Fruit fly (Drosophila melanogaster): ENCODE results near the gene crn.

crn gene

DNA sequence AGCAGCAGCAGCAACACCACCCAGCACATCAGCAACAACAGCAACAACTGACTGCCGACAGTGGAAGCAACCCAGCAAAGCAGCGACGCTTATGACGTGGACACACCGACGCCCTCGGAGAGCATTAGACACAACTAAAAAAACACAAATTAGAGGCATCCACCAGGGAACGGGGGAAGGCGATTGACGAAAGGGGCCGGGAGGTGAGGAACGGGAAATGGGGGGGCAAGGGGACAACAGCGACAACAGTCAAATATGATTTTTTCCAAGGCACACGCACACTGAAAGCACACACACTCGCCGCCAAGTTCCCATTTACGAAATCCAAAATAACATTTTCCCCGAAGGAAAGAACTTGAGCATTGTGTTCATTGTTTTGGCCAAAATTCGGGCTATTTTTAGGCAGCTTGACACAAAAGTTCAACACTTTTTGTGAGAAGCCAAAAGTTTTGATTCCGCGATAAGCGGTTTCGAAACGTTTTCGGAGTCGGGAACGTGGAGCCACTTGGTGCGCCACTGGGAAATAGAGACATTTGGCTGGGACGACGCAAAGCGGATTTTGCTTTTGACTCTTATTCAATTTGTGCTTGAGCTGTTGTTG, 41.0 kb downstream of the crn start (continued):
- TF ChIP-seq ssp (GFP tag; IDR thresholded peaks at IDR 0.05) (peak; percentile 35; the same call in 1 of the 2 replicates), CG3847 (GFP tag; IDR thresholded peaks at IDR 0.05) (0 out of 2 replicates have a peak, but pooled peaks have one; percentile 30), CG10959 (GFP tag; IDR thresholded peaks at IDR 0.05) (no peak), CG18011 (GFP tag; optimal IDR thresholded peaks at IDR 0.05) (no peak), ase (GFP tag; IDR thresholded peaks at IDR 0.05) (no peak), sd (tag; optimal IDR thresholded peaks at IDR 0.05) (no peak), grn (GFP tag; optimal IDR thresholded peaks at IDR 0.05) (no peak), unc-4 (GFP tag; IDR thresholded peaks at IDR 0.05; ENCODE audit: partially characterized antibody) (no peak), trh (GFP tag; optimal IDR thresholded peaks at IDR 0.05) (no peak), pfk (GFP tag; optimal IDR thresholded peaks at IDR 0.05) (no peak), Sox102F (GFP tag; optimal IDR thresholded peaks at IDR 0.05) (peak; percentile 35), CG6272 (GFP tag; IDR thresholded peaks at IDR 0.05) (no peak), CTCF (GFP tag; optimal IDR thresholded peaks at IDR 0.05) (no peak), bowl (GFP tag; IDR thresholded peaks at IDR 0.05) (no peak), crp (GFP tag; optimal IDR thresholded peaks at IDR 0.05) (no peak), h (optimal IDR thresholded peaks at IDR 0.05) (no peak), CG5245 (GFP tag; optimal IDR thresholded peaks at IDR 0.05) (no peak), run (tag; optimal IDR thresholded peaks at IDR 0.05) (no peak), CG18262 (tag; optimal IDR thresholded peaks at IDR 0.05) (no peak), CG15011 (GFP tag; optimal IDR thresholded peaks at IDR 0.05) (no peak), CG14965 (GFP tag; optimal IDR thresholded peaks at IDR 0.05; ENCODE audit: borderline replicate concordance) (no peak), CG9817 (tag; optimal IDR thresholded peaks at IDR 0.05) (peak; percentile 14), CG2116 (GFP tag; optimal IDR thresholded peaks at IDR 0.05) (no peak), CG34422 (GFP tag; IDR thresholded peaks at IDR 0.05) (no peak), Six4 (GFP tag; optimal IDR thresholded peaks at IDR 0.05) (no peak), CG10366 (GFP tag; IDR thresholded peaks at IDR 0.05) (peak; percentile 20; the same call in 1 of the 2 replicates)

DNA sequence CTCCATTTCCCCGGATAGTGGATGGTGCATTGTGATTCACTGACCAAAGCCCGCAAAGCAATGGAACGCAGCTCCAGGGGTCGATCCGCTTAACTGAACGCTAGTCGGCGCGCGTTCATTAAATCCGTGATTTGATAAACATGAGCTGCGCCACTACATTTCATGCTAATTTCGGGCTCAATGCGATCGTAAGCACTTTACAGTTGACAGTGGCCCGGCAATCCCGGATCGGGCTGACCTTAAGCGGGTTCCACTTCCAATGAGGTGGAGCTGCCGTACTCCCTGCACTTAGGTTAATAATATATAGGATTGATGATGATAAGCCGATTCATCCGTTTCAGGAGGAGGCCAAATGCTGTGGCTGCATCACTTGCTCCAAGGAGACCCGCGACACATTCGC, 46.0 kb downstream of the crn start, which contains the start of gene FarO:
TSS of gene FarO (minus strand) at position 101 of the 400 bp plus-strand sequence.
- no peak for TF ChIP-seq CG10209 (GFP tag; optimal IDR thresholded peaks at IDR 0.05)

DNA sequence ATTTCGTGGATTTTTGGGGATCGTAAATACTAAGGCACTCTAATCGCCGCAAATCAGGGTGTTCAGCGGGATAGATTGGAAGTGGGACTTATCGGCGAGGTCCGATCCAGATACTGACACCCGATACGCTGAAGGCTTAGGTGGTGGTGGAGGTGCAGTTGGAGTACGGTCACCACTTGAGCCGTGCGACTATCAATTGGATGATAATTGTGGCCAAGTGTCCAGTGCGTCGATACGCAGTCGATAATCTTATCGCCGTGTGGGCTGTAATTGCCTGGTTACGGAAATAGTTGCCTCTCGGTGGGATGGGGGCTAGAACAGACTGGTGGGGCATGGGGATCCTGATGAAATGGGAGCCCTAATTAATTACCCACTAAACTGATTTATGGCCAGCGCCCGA, 50.5 kb downstream of the crn start:
- TF ChIP-seq gem (tag; optimal IDR thresholded peaks at IDR 0.05) (peak; percentile 33), CG4820 (GFP tag; optimal IDR thresholded peaks at IDR 0.05) (no peak), Lpt (GFP tag; optimal IDR thresholded peaks at IDR 0.05) (no peak), fu2 (GFP tag; optimal IDR thresholded peaks at IDR 0.05) (no peak), Hr78 (GFP tag; optimal IDR thresholded peaks at IDR 0.05) (peak in 1 of 2 experiments; percentile 10), GATAe (GFP tag; conservative IDR thresholded peaks at IDR 0.05) (peak; percentile 80; the same call in 1 of the 2 replicates), CG34376 (GFP tag; optimal IDR thresholded peaks at IDR 0.05) (peak; percentile 90), CG10543 (GFP tag; optimal IDR thresholded peaks at IDR 0.05) (peak; percentile 49), HLH54F (GFP tag; optimal IDR thresholded peaks at IDR 0.05) (no peak), ssp (GFP tag; IDR thresholded peaks at IDR 0.05) (no peak), tin (GFP tag; optimal IDR thresholded peaks at IDR 0.05) (no peak), Vsx1 (GFP tag; optimal IDR thresholded peaks at IDR 0.05) (peak; percentile 93), HmgZ (tag; optimal IDR thresholded peaks at IDR 0.05) (peak; percentile 8), grn (GFP tag; optimal IDR thresholded peaks at IDR 0.05) (peak; percentile 98), otp (GFP tag; IDR thresholded peaks at IDR 0.05) (0 out of 3 replicates have a peak, but pooled peaks have one; percentile 42), CG18599 (GFP tag; optimal IDR thresholded peaks at IDR 0.05) (peak; percentile 67), cato (GFP tag; optimal IDR thresholded peaks at IDR 0.05; ENCODE audit: borderline replicate concordance) (no peak), mirr (GFP tag; optimal IDR thresholded peaks at IDR 0.05) (peak; percentile 16), vnd (GFP tag; IDR thresholded peaks at IDR 0.05; ENCODE audit: partially characterized antibody) (peak; percentile 46; the same call in 1 of the 3 replicates), lab (GFP tag; optimal IDR thresholded peaks at IDR 0.05) (peak; percentile 2), sd (tag; optimal IDR thresholded peaks at IDR 0.05) (peak; percentile 85), chinmo (GFP tag; IDR thresholded peaks at IDR 0.05; ENCODE audit: partially characterized antibody) (peak; percentile 75; the same call in 1 of the 4 replicates), CG1529 (GFP tag; optimal IDR thresholded peaks at IDR 0.05) (no peak), Med (GFP tag) (peak; percentile 12)
